Fruit fly (Drosophila melanogaster) whole organism, prepupa: Measurements from ENCODE around the gene CG42680.

ENCODE experiments used
- Blimp-1 ChIP-seq: fragments of 200-800 bp; sonication (Bioruptor generic); optimal IDR thresholded peaks from 3 replicates; lab custom pipeline; 2017; ENCODE audit warnings: missing biosample characterization, missing genetic modification characterization, mild to moderate bottlenecking, moderate library complexity, missing genetic modification reagents
- CG10631 ChIP-seq: fragments of 200-800 bp; sonication (Bioruptor generic); optimal IDR thresholded peaks from 2 replicates; lab custom pipeline; 2016; ENCODE audit warnings: missing biosample characterization, missing genetic modification characterization
- CG10669 ChIP-seq: fragments of 200-800 bp; sonication (Bioruptor generic); optimal IDR thresholded peaks from 3 replicates; lab custom pipeline; 2018; ENCODE audit warnings: missing biosample characterization, mild to moderate bottlenecking, missing genetic modification characterization, moderate library complexity
- CG11294 ChIP-seq: fragments of 200-800 bp; sonication (Bioruptor generic); IDR thresholded peaks from 2 replicates; pipeline ENCODE4 v1.3.6; 2022; ENCODE audit warnings: missing biosample characterization, missing genetic modification characterization
- CG11762 ChIP-seq: fragments of 200-800 bp; sonication (Bioruptor generic); optimal IDR thresholded peaks from 3 replicates; lab custom pipeline; 2016; ENCODE audit warnings: missing biosample characterization, missing genetic modification characterization; ENCODE audit not compliant: insufficient read depth
- CG11902 ChIP-seq: fragments of 200-800 bp; sonication (Bioruptor generic); optimal IDR thresholded peaks from 3 replicates; lab custom pipeline; 2016; ENCODE audit warnings: missing biosample characterization, missing genetic modification characterization
- CG15336 ChIP-seq: fragments of 200-800 bp; sonication (Bioruptor generic); IDR thresholded peaks from 2 replicates; pipeline ENCODE4 v1.3.6; 2022; ENCODE audit warnings: missing biosample characterization, missing genetic modification characterization
- CG1621 ChIP-seq: fragments of 200-800 bp; sonication (Bioruptor generic); optimal IDR thresholded peaks from 3 replicates; lab custom pipeline; 2018; ENCODE audit warnings: missing biosample characterization, mild to moderate bottlenecking, missing genetic modification characterization
- CG16779 ChIP-seq: fragments of 200-800 bp; sonication (Bioruptor generic); optimal IDR thresholded peaks from 3 replicates; lab custom pipeline; 2017; ENCODE audit warnings: missing biosample characterization, mild to moderate bottlenecking, missing genetic modification characterization
- CG3032 ChIP-seq: fragments of 200-800 bp; optimal IDR thresholded peaks from 2 replicates; lab custom pipeline; 2019; ENCODE audit warnings: missing biosample characterization, mild to moderate bottlenecking, missing genetic modification characterization, moderate library complexity
- CG32006 ChIP-seq: fragments of 200-800 bp; sonication (Bioruptor generic); optimal IDR thresholded peaks from 3 replicates; lab custom pipeline; 2017; ENCODE audit warnings: missing biosample characterization, mild to moderate bottlenecking, missing genetic modification characterization
- CG34406 ChIP-seq: fragments of 200-800 bp; sonication (Bioruptor generic); optimal IDR thresholded peaks from 3 replicates; lab custom pipeline; 2016; ENCODE audit warnings: missing biosample characterization, missing genetic modification characterization
- CG3919 ChIP-seq: fragments of 200-800 bp; sonication (Bioruptor generic); optimal IDR thresholded peaks from 3 replicates; lab custom pipeline; 2016; ENCODE audit warnings: missing biosample characterization, missing genetic modification characterization
- CG4318 ChIP-seq: fragments of 200-800 bp; sonication (Bioruptor generic); optimal IDR thresholded peaks from 3 replicates; lab custom pipeline; 2017; ENCODE audit warnings: missing biosample characterization, mild to moderate bottlenecking, missing genetic modification characterization
- CG6163 ChIP-seq: fragments of 200-800 bp; sonication (Bioruptor generic); IDR thresholded peaks from 3 replicates; pipeline ENCODE4 v1.3.6; 2022; ENCODE audit warnings: missing biosample characterization, missing genetic modification characterization
- CG6276 ChIP-seq: fragments of 200-800 bp; sonication (Bioruptor generic); optimal IDR thresholded peaks from 2 replicates; lab custom pipeline; 2017; ENCODE audit warnings: missing biosample characterization, mild to moderate bottlenecking, missing genetic modification characterization
- CG6792 ChIP-seq: fragments of 200-800 bp; sonication (Bioruptor generic); optimal IDR thresholded peaks from 3 replicates; lab custom pipeline; 2016; ENCODE audit warnings: missing biosample characterization, missing genetic modification characterization
- CG7368 ChIP-seq: fragments of 200-800 bp; sonication (Bioruptor generic); optimal IDR thresholded peaks from 3 replicates; lab custom pipeline; 2016; ENCODE audit warnings: missing biosample characterization, missing genetic modification characterization
- CG8119 ChIP-seq: fragments of 200-800 bp; sonication (Bioruptor generic); IDR thresholded peaks from 3 replicates; pipeline ENCODE4 v1.3.6; 2022; ENCODE audit warnings: missing biosample characterization, missing genetic modification characterization
- CG8319 ChIP-seq: fragments of 200-800 bp; sonication (Bioruptor generic); optimal IDR thresholded peaks from 3 replicates; lab custom pipeline; 2016; ENCODE audit warnings: missing biosample characterization, missing genetic modification characterization
- CG8632 ChIP-seq: fragments of 200-800 bp; sonication (Bioruptor generic); optimal IDR thresholded peaks from 3 replicates; lab custom pipeline; 2016; ENCODE audit warnings: missing biosample characterization, missing genetic modification characterization
- CG9139 ChIP-seq: fragments of 200-800 bp; sonication (Bioruptor generic); optimal IDR thresholded peaks from 3 replicates; lab custom pipeline; 2017; ENCODE audit warnings: missing biosample characterization, mild to moderate bottlenecking, missing genetic modification characterization
- Eip75B ChIP-seq: fragments of 200-800 bp; sonication (Bioruptor generic); optimal IDR thresholded peaks from 3 replicates; lab custom pipeline; 2016; ENCODE audit warnings: missing biosample characterization, missing genetic modification characterization
- Eip78C ChIP-seq: fragments of 200-800 bp; sonication (Bioruptor generic); peaks from one replicate; lab custom pipeline; 2016; ENCODE audit warnings: missing biosample characterization, missing genetic modification characterization
- Eip93F ChIP-seq: fragments of 200-800 bp; sonication (Bioruptor generic); optimal IDR thresholded peaks from 2 replicates; lab custom pipeline; 2016; ENCODE audit warnings: missing biosample characterization, mild to moderate bottlenecking, missing genetic modification characterization
- Ets21C ChIP-seq: fragments of 200-800 bp; sonication (Bioruptor generic); optimal IDR thresholded peaks from 3 replicates; lab custom pipeline; 2016; ENCODE audit warnings: missing biosample characterization, missing genetic modification characterization
- Ets96B ChIP-seq: fragments of 200-800 bp; optimal IDR thresholded peaks from 2 replicates; lab custom pipeline; 2019; ENCODE audit warnings: missing biosample characterization, mild to moderate bottlenecking, missing genetic modification characterization, moderate library complexity
- Hr38 ChIP-seq: sonication (Bioruptor generic); optimal IDR thresholded peaks from 2 replicates; lab custom pipeline; 2016; ENCODE audit warnings: missing biosample characterization, missing genetic modification characterization
- Hr39 ChIP-seq: fragments of 200-800 bp; sonication (Bioruptor generic); optimal IDR thresholded peaks from 2 replicates; lab custom pipeline; 2016; ENCODE audit warnings: missing biosample characterization, missing genetic modification characterization
- Hr4 ChIP-seq: fragments of 200-800 bp; sonication (Bioruptor generic); optimal IDR thresholded peaks from 3 replicates; lab custom pipeline; 2016; ENCODE audit warnings: missing biosample characterization, missing genetic modification characterization
- Lpt ChIP-seq: fragments of 200-800 bp; sonication (Bioruptor generic); optimal IDR thresholded peaks from 3 replicates; lab custom pipeline; 2016; ENCODE audit warnings: missing biosample characterization, missing genetic modification characterization
- Met ChIP-seq: fragments of 200-800 bp; sonication (Bioruptor generic); optimal IDR thresholded peaks from 3 replicates; lab custom pipeline; 2016; ENCODE audit warnings: missing biosample characterization, missing genetic modification characterization
- Smox ChIP-seq: fragments of 200-800 bp; sonication (Bioruptor generic); optimal IDR thresholded peaks from 3 replicates; lab custom pipeline; 2016; ENCODE audit warnings: missing biosample characterization, missing genetic modification characterization
- Sox102F ChIP-seq: fragments of 200-800 bp; sonication (Bioruptor generic); optimal IDR thresholded peaks from 2 replicates; lab custom pipeline; 2016; ENCODE audit warnings: missing biosample characterization, mild to moderate bottlenecking, missing genetic modification characterization
- Sox15 ChIP-seq: fragments of 200-800 bp; sonication (Bioruptor generic); optimal IDR thresholded peaks from 3 replicates; lab custom pipeline; 2016; ENCODE audit warnings: missing biosample characterization, missing genetic modification characterization
- achi ChIP-seq: fragments of 200-800 bp; sonication (Bioruptor generic); optimal IDR thresholded peaks from 3 replicates; lab custom pipeline; 2016; ENCODE audit warnings: missing biosample characterization, missing genetic modification characterization
- acj6 ChIP-seq: fragments of 200-800 bp; sonication (Bioruptor generic); optimal IDR thresholded peaks from 3 replicates; lab custom pipeline; 2016; ENCODE audit warnings: missing biosample characterization, missing genetic modification characterization
- cyc ChIP-seq: fragments of 200-800 bp; sonication (Bioruptor generic); optimal IDR thresholded peaks from 3 replicates; lab custom pipeline; 2016; ENCODE audit warnings: missing biosample characterization, missing genetic modification characterization
- dac ChIP-seq: fragments of 200-800 bp; sonication (Bioruptor generic); optimal IDR thresholded peaks from 2 replicates; lab custom pipeline; 2017; ENCODE audit warnings: missing biosample characterization, mild to moderate bottlenecking, missing genetic modification characterization
- dsx ChIP-seq: fragments of 200-800 bp; optimal IDR thresholded peaks from 3 replicates; lab custom pipeline; 2019; ENCODE audit warnings: missing biosample characterization, mild to moderate bottlenecking, missing genetic modification characterization, moderate library complexity; ENCODE audit not compliant: poor library complexity, severe bottlenecking
- eg ChIP-seq: fragments of 200-800 bp; sonication (Bioruptor generic); IDR thresholded peaks from 3 replicates; pipeline ENCODE4 v1.3.6; 2022; ENCODE audit warnings: missing biosample characterization, missing genetic modification characterization
- esn ChIP-seq: fragments of 200-800 bp; sonication (Bioruptor generic); optimal IDR thresholded peaks from 2 replicates; lab custom pipeline; 2016; ENCODE audit warnings: missing biosample characterization, mild to moderate bottlenecking, missing genetic modification characterization, moderate library complexity
- fd85E ChIP-seq: fragments of 200-800 bp; sonication (Bioruptor generic); optimal IDR thresholded peaks from 3 replicates; lab custom pipeline; 2016; ENCODE audit warnings: missing biosample characterization, missing genetic modification characterization
- fkh ChIP-seq: fragments of 200-800 bp; sonication (Bioruptor generic); optimal IDR thresholded peaks from 3 replicates; lab custom pipeline; 2017; ENCODE audit warnings: missing biosample characterization, mild to moderate bottlenecking, missing genetic modification characterization, moderate library complexity
- lz ChIP-seq: fragments of 200-800 bp; sonication (Bioruptor generic); optimal IDR thresholded peaks from 3 replicates; lab custom pipeline; 2016; ENCODE audit warnings: missing biosample characterization, missing genetic modification characterization
- net ChIP-seq: fragments of 200-800 bp; sonication (Bioruptor generic); optimal IDR thresholded peaks from 3 replicates; lab custom pipeline; 2016; ENCODE audit warnings: missing biosample characterization, missing genetic modification characterization
- pdm3 ChIP-seq: fragments of 200-800 bp; sonication (Bioruptor generic); optimal IDR thresholded peaks from 3 replicates; lab custom pipeline; 2016; ENCODE audit warnings: missing biosample characterization, missing genetic modification characterization
- spab ChIP-seq: fragments of 200-800 bp; sonication (Bioruptor generic); optimal IDR thresholded peaks from 2 replicates; lab custom pipeline; 2017; ENCODE audit warnings: missing biosample characterization, mild to moderate bottlenecking, missing genetic modification characterization, missing genetic modification reagents
- svp ChIP-seq: fragments of 200-800 bp; sonication (Bioruptor generic); peaks from one replicate; lab custom pipeline; 2016; ENCODE audit warnings: missing biosample characterization, missing genetic modification characterization
- topi ChIP-seq: fragments of 200-800 bp; sonication (Bioruptor generic); optimal IDR thresholded peaks from 3 replicates; lab custom pipeline; 2016; ENCODE audit warnings: missing biosample characterization, missing genetic modification characterization
- vri ChIP-seq: fragments of 200-800 bp; sonication (Bioruptor generic); optimal IDR thresholded peaks from 3 replicates; lab custom pipeline; 2016; ENCODE audit warnings: missing biosample characterization, mild to moderate bottlenecking, missing genetic modification characterization

Gene CG42680

DNA sequence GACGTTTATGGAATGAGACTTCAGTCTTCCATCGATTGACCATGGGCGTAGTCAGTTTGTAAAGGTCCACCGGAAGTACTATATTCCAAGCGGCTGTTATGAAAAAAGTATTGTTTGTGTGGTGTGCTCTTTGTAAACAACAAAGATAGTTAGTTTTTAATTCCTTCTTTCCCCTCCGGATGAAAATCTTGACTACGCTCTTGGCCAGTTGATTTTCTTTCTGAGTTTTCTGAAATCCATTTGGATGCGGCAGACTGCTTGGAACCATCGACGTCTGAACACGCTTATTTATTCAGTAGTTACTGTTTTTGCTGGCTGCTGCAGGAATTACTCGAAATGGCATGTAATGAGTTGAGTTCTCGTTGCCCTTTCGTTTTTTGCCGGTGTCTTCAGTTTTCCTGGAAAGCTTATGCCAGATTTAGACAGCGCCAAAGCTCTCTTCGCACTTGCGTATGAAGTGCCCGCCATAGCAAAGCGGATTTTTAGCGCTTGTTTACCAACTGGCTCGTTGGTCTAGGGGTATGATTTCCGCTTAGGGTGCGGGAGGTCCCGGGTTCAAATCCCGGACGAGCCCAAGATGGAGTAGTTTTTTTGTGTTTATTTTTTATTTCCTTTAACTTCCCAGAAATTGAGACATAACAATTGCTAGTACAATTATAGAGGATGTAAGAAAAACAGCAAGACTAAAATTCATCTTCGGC lies 10.5 kb upstream of the CG42680 start:
- TF ChIP-seq CG11294 (no peak), dac (peak; percentile 16), CG10631 (GFP tag; lab: Kevin White, UChicago) (peak; percentile 63), Ets21C (GFP tag; lab: Kevin White, UChicago) (peak; percentile 43), Lpt (GFP tag; lab: Kevin White, UChicago) (peak; percentile 15), lz (GFP tag; lab: Kevin White, UChicago) (peak; percentile 55), Sox15 (GFP tag; lab: Kevin White, UChicago) (peak; percentile 35), fkh (GFP tag; lab: Kevin White, UChicago) (no peak), spab (GFP tag; lab: Kevin White, UChicago) (peak; percentile 68), CG6792 (GFP tag; lab: Kevin White, UChicago) (peak; percentile 69), Eip75B (GFP tag; lab: Kevin White, UChicago) (peak; percentile 74), Ets96B (tag; lab: Kevin White, UChicago) (peak; percentile 66), svp (peak; percentile 81), achi (GFP tag; lab: Kevin White, UChicago) (peak; percentile 61), CG10669 (GFP tag; lab: Kevin White, UChicago) (peak; percentile 62), CG34406 (GFP tag; lab: Kevin White, UChicago) (peak; percentile 46), CG11902 (peak; percentile 39), eg (peak; percentile 29; the same call in 2 of the 3 replicates), fd85E (GFP tag; lab: Kevin White, UChicago) (no peak), CG15336 (peak; percentile 15; the same call in 1 of the 2 replicates), CG8319 (GFP tag; lab: Kevin White, UChicago) (peak; percentile 54), pdm3 (GFP tag; lab: Kevin White, UChicago) (peak; percentile 68), CG3032 (tag; lab: Kevin White, UChicago) (peak; percentile 69), CG9139 (GFP tag; lab: Kevin White, UChicago) (peak; percentile 29), Eip93F (GFP tag; lab: Kevin White, UChicago) (no peak), acj6 (GFP tag; lab: Kevin White, UChicago) (peak; percentile 71), CG16779 (tag; lab: Kevin White, UChicago) (no peak), CG11762 (GFP tag; lab: Kevin White, UChicago) (peak; percentile 54), vri (GFP tag; lab: Kevin White, UChicago) (no peak), CG6163 (GFP tag; lab: Robert Waterston, UW) (peak; percentile 68), Sox102F (GFP tag; lab: Kevin White, UChicago) (peak; percentile 58), CG6276 (no peak), cyc (GFP tag; lab: Kevin White, UChicago) (peak; percentile 72), CG8119 (GFP tag; lab: Robert Waterston, UW) (peak; percentile 24; the same call in 1 of the 3 replicates), Hr4 (GFP tag; lab: Kevin White, UChicago) (peak; percentile 40), topi (peak; percentile 64), CG32006 (GFP tag; lab: Kevin White, UChicago) (peak; percentile 58), net (GFP tag; lab: Kevin White, UChicago) (peak; percentile 73), Met (GFP tag; lab: Kevin White, UChicago) (peak; percentile 75), Blimp-1 (GFP tag; lab: Kevin White, UChicago) (no peak), CG7368 (GFP tag; lab: Kevin White, UChicago) (peak; percentile 55), CG1621 (peak; percentile 66), CG4318 (no peak), Smox (peak; percentile 52), Hr39 (peak; percentile 69), CG3919 (GFP tag; lab: Kevin White, UChicago) (peak; percentile 77), Hr38 (GFP tag; lab: Kevin White, UChicago) (no peak), dsx (GFP tag; lab: Kevin White, UChicago) (peak; percentile 51), CG8632 (GFP tag; lab: Kevin White, UChicago) (peak; percentile 37), esn (GFP tag; lab: Kevin White, UChicago) (peak; percentile 63), Eip78C (peak; percentile 92)
